Fruit fly (Drosophila melanogaster): ENCODE measurements around the gene lic.
A peak's percentile ranks its signal among the peaks of the same experiment; 100 is the strongest.

The lic gene

dm6 chrX:13128750-13129152, 37.8 kb downstream of the lic start, which contains the start of the genes CG32638, CG15717 and MFS10 (continued):
- TF ChIP-seq CG12391 (tag; optimal IDR thresholded peaks at IDR 0.05) (peak; percentile 24), CG2678 (tag; optimal IDR thresholded peaks at IDR 0.05) (no peak), sob (GFP tag; IDR thresholded peaks at IDR 0.05) (peak; percentile 33; the same call in 1 of the 2 replicates), CG17612 (GFP tag; IDR thresholded peaks at IDR 0.05) (no peak), CG8290 (GFP tag; optimal IDR thresholded peaks at IDR 0.05) (peak; percentile 17), CG8290 (tag; optimal IDR thresholded peaks at IDR 0.05) (peak in 1 of 2 experiments; percentile 86), mld (GFP tag; IDR thresholded peaks at IDR 0.05; ENCODE audit: partially characterized antibody) (no peak), dm (GFP tag; optimal IDR thresholded peaks at IDR 0.05) (peak; percentile 55), CG8478 (optimal IDR thresholded peaks at IDR 0.05) (no peak), CG13624 (GFP tag; optimal IDR thresholded peaks at IDR 0.05) (peak; percentile 19), ci (GFP tag; IDR thresholded peaks at IDR 0.05) (peak; percentile 70), BEAF-32 (GFP tag; optimal IDR thresholded peaks at IDR 0.05) (peak; percentile 54), CG11723 (GFP tag; optimal IDR thresholded peaks at IDR 0.05) (no peak), Xbp1 (GFP tag; optimal IDR thresholded peaks at IDR 0.05) (no peak), CG17829 (tag; optimal IDR thresholded peaks at IDR 0.05) (peak; percentile 60), Ada2b (GFP tag; IDR thresholded peaks at IDR 0.05) (no peak), CG2875 (GFP tag; optimal IDR thresholded peaks at IDR 0.05) (no peak), CG6272 (GFP tag; IDR thresholded peaks at IDR 0.05) (no peak), sima (GFP tag; optimal IDR thresholded peaks at IDR 0.05) (no peak), sim (GFP tag; IDR thresholded peaks at IDR 0.05) (no peak), Aef1 (GFP tag; IDR thresholded peaks at IDR 0.05) (no peak), Tbp (GFP tag; optimal IDR thresholded peaks at IDR 0.05) (no peak), Doc2 (GFP tag; IDR thresholded peaks at IDR 0.05) (no peak), Dp (GFP tag; optimal IDR thresholded peaks at IDR 0.05) (peak; percentile 62), CG9797 (GFP tag; optimal IDR thresholded peaks at IDR 0.05) (peak; percentile 98), Sin3A (optimal IDR thresholded peaks at IDR 0.05) (peak; percentile 33), gcm2 (GFP tag; optimal IDR thresholded peaks at IDR 0.05) (no peak), zfh2 (GFP tag; optimal IDR thresholded peaks at IDR 0.05) (peak; percentile 19), nom (GFP tag; optimal IDR thresholded peaks at IDR 0.05) (peak; percentile 20), Abd-B (GFP tag; optimal IDR thresholded peaks at IDR 0.05) (peak; percentile 6), CG4854 (GFP tag; optimal IDR thresholded peaks at IDR 0.05) (no peak), CG13424 (tag; optimal IDR thresholded peaks at IDR 0.05) (no peak), Stat92E (GFP tag; optimal IDR thresholded peaks at IDR 0.05) (peak in 1 of 3 experiments; percentile 64), CG14710 (tag; optimal IDR thresholded peaks at IDR 0.05) (peak; percentile 37), Bgb (GFP tag; IDR thresholded peaks at IDR 0.05; ENCODE audit: partially characterized antibody) (peak; percentile 43; the same call in 1 of the 2 replicates), CG4730 (GFP tag; IDR thresholded peaks at IDR 0.05) (no peak), Ets65A (GFP tag) (peak; percentile 21), toy (GFP tag; IDR thresholded peaks at IDR 0.05) (no peak), CG3995 (GFP tag; optimal IDR thresholded peaks at IDR 0.05) (peak; percentile 2), Atf6 (GFP tag; IDR thresholded peaks at IDR 0.05) (no peak), her (GFP tag; optimal IDR thresholded peaks at IDR 0.05) (no peak), CG18011 (GFP tag; optimal IDR thresholded peaks at IDR 0.05) (no peak), CG15073 (GFP tag; optimal IDR thresholded peaks at IDR 0.05) (no peak), repo (GFP tag; optimal IDR thresholded peaks at IDR 0.05) (no peak), bowl (GFP tag; IDR thresholded peaks at IDR 0.05) (no peak), CG11398 (GFP tag; optimal IDR thresholded peaks at IDR 0.05) (no peak), fu2 (GFP tag; optimal IDR thresholded peaks at IDR 0.05) (no peak), NFAT (GFP tag; IDR thresholded peaks at IDR 0.05) (no peak), CG7786 (GFP tag; optimal IDR thresholded peaks at IDR 0.05) (no peak), Dfd (GFP tag; optimal IDR thresholded peaks at IDR 0.05) (no peak), Fer1 (GFP tag; optimal IDR thresholded peaks at IDR 0.05) (peak; percentile 37), CG13775 (GFP tag; optimal IDR thresholded peaks at IDR 0.05) (no peak), insv (GFP tag; optimal IDR thresholded peaks at IDR 0.05) (peak in 1 of 2 experiments; percentile 31)

All from whole organism, embryonic.